Worm (Caenorhabditis elegans) whole organism, L1 larva: Measurements from ENCODE around the gene ZK1307.3.

Source experiments
- C16A3.4 ChIP-seq: fragments of 150-350 bp; optimal IDR thresholded peaks from 2 replicates; lab custom pipeline; 2014; ENCODE audit warnings: missing biosample characterization, missing genetic modification characterization
- F16B12.6 ChIP-seq: fragments of 150-350 bp; optimal IDR thresholded peaks from 2 replicates; lab custom pipeline; 2014; ENCODE audit warnings: missing biosample characterization, missing genetic modification characterization
- aly-2 ChIP-seq: fragments of 150-350 bp; optimal IDR thresholded peaks from 2 replicates; lab custom pipeline; 2014; ENCODE audit warnings: missing biosample characterization, missing genetic modification characterization
- ama-1 ChIP-seq: fragments of 150-350 bp; optimal IDR thresholded peaks from 2 replicates; lab custom pipeline; 2014
- blmp-1 ChIP-seq: fragments of 150-350 bp; optimal IDR thresholded peaks from 2 replicates; lab custom pipeline; 2014; ENCODE audit warnings: missing biosample characterization, missing genetic modification characterization
- ceh-82 ChIP-seq, 3 experiments: fragments of 150-350 bp in 1 of 3; sonication (generic microtip) in 2 of 3; optimal IDR thresholded peaks; 2 replicates each; lab custom pipeline; 2014 to 2017; ENCODE audit warnings: missing biosample characterization in 3 of 3, missing genetic modification characterization in 3 of 3
- ceh-90 ChIP-seq: sonication (generic microtip); optimal IDR thresholded peaks from 2 replicates; lab custom pipeline; 2016; ENCODE audit warnings: missing genetic modification characterization, missing compliant biosample characterization
- dpl-1 ChIP-seq, 3 experiments: fragments of 150-350 bp in 2 of 3; sonication (generic microtip) in 1 of 3; optimal IDR thresholded peaks; 2 replicates each; lab custom pipeline; 2014 to 2017; ENCODE audit warnings: missing biosample characterization in 3 of 3, missing genetic modification characterization in 3 of 3, missing genetic modification reagents in 3 of 3
- efl-1 ChIP-seq, 4 experiments: fragments of 150-350 bp; optimal IDR thresholded peaks in 3 of 4; peaks in 1 of 4; 1 replicate in 1 of 4; 2 replicates in 3 of 4; lab custom pipeline; 2014; ENCODE audit warnings: missing biosample characterization in 2 of 4, missing genetic modification characterization in 2 of 4, missing genetic modification reagents in 2 of 4
- efl-3 ChIP-seq: fragments of 200-800 bp; sonication (Bioruptor generic); optimal IDR thresholded peaks from 2 replicates; lab custom pipeline; 2018; ENCODE audit warnings: mild to moderate bottlenecking, missing genetic modification characterization, missing compliant biosample characterization
- elt-3 ChIP-seq, 6 experiments: fragments of 150-350 bp in 1 of 6; sonication (generic microtip); optimal IDR thresholded peaks; 2 replicates each; lab custom pipeline; 2017 to 2018; ENCODE audit warnings: missing biosample characterization in 6 of 6, missing genetic modification characterization in 6 of 6, inconsistent platforms in 1 of 6
- fkh-8 ChIP-seq: sonication (generic microtip); optimal IDR thresholded peaks from 2 replicates; lab custom pipeline; 2016; ENCODE audit warnings: mild to moderate bottlenecking, missing genetic modification characterization, missing compliant biosample characterization
- fos-1 ChIP-seq: fragments of 150-350 bp; optimal IDR thresholded peaks from 2 replicates; lab custom pipeline; 2014; ENCODE audit warnings: missing biosample characterization, missing genetic modification characterization
- grh-1 ChIP-seq: fragments of 200-800 bp; sonication (Bioruptor generic); IDR thresholded peaks from 2 replicates; pipeline ENCODE4 v1.3.6; 2022; ENCODE audit warnings: missing genetic modification reagents, missing genetic modification characterization, missing compliant biosample characterization
- irx-1 ChIP-seq: sonication (generic microtip); optimal IDR thresholded peaks from 2 replicates; lab custom pipeline; 2016; ENCODE audit warnings: missing genetic modification characterization, missing compliant biosample characterization
- isw-1 ChIP-seq: fragments of 200-800 bp; sonication (Bioruptor generic); IDR thresholded peaks from 2 replicates; pipeline ENCODE4 v1.3.6; 2022; ENCODE audit warnings: missing genetic modification characterization, missing compliant biosample characterization
- jun-1 ChIP-seq: fragments of 150-350 bp; optimal IDR thresholded peaks from 2 replicates; lab custom pipeline; 2014; ENCODE audit warnings: missing biosample characterization, missing genetic modification reagents, missing genetic modification characterization
- lin-13 ChIP-seq: fragments of 150-350 bp; optimal IDR thresholded peaks from 2 replicates; lab custom pipeline; 2014; ENCODE audit warnings: missing biosample characterization, missing genetic modification reagents, missing genetic modification characterization
- lin-14 ChIP-seq: fragments of 200-800 bp; sonication (Bioruptor generic); optimal IDR thresholded peaks from 2 replicates; lab custom pipeline; 2018; ENCODE audit warnings: mild to moderate bottlenecking, missing genetic modification characterization, moderate library complexity, missing compliant biosample characterization
- lin-35 ChIP-seq, 2 experiments: fragments of 150-350 bp; optimal IDR thresholded peaks; 2 replicates each; lab custom pipeline; 2014; ENCODE audit warnings: missing biosample characterization in 2 of 2, missing genetic modification characterization in 2 of 2, missing genetic modification reagents in 2 of 2
- lin-39 ChIP-seq: fragments of 150-350 bp; optimal IDR thresholded peaks from 2 replicates; lab custom pipeline; 2014; ENCODE audit warnings: missing biosample characterization, missing genetic modification reagents, missing genetic modification characterization
- lir-3 ChIP-seq: sonication (generic microtip); optimal IDR thresholded peaks from 2 replicates; lab custom pipeline; 2016; ENCODE audit warnings: mild to moderate bottlenecking, missing genetic modification characterization, moderate library complexity, missing compliant biosample characterization; ENCODE audit not compliant: poor library complexity
- lsy-2 ChIP-seq, 2 experiments: fragments of 150-350 bp; optimal IDR thresholded peaks; 2 replicates each; lab custom pipeline; 2014; ENCODE audit warnings: missing biosample characterization in 2 of 2, missing genetic modification characterization in 2 of 2
- mdl-1 ChIP-seq, 2 experiments: fragments of 150-350 bp; optimal IDR thresholded peaks; 2 replicates each; lab custom pipeline; 2014 to 2017; ENCODE audit warnings: missing biosample characterization in 2 of 2, missing genetic modification characterization in 2 of 2, inconsistent platforms in 1 of 2
- mep-1 ChIP-seq: fragments of 150-350 bp; optimal IDR thresholded peaks from 2 replicates; lab custom pipeline; 2014; ENCODE audit warnings: missing biosample characterization, missing genetic modification characterization
- nhr-11 ChIP-seq: fragments of 150-350 bp; optimal IDR thresholded peaks from 2 replicates; lab custom pipeline; 2014; ENCODE audit warnings: missing biosample characterization, missing genetic modification characterization
- nhr-19 ChIP-seq: fragments of 200-800 bp; sonication (Bioruptor generic); conservative IDR thresholded peaks from 2 replicates; pipeline ENCODE4 v1.3.6; 2022; ENCODE audit warnings: missing genetic modification characterization, missing compliant biosample characterization
- nhr-20 ChIP-seq: sonication (generic microtip); optimal IDR thresholded peaks from 2 replicates; lab custom pipeline; 2016; ENCODE audit warnings: mild to moderate bottlenecking, missing genetic modification characterization, missing compliant biosample characterization
- nhr-237 ChIP-seq: fragments of 150-350 bp; optimal IDR thresholded peaks from 2 replicates; lab custom pipeline; 2014; ENCODE audit warnings: missing biosample characterization, missing genetic modification characterization
- nhr-47 ChIP-seq: sonication (generic microtip); optimal IDR thresholded peaks from 2 replicates; lab custom pipeline; 2016; ENCODE audit warnings: mild to moderate bottlenecking, missing genetic modification characterization, moderate library complexity, missing compliant biosample characterization
- nhr-71 ChIP-seq: sonication (generic microtip); optimal IDR thresholded peaks from 2 replicates; lab custom pipeline; 2016; ENCODE audit warnings: mild to moderate bottlenecking, missing genetic modification characterization, moderate library complexity, missing compliant biosample characterization
- nhr-76 ChIP-seq: sonication (generic microtip); optimal IDR thresholded peaks from 2 replicates; lab custom pipeline; 2017; ENCODE audit warnings: missing biosample characterization, missing genetic modification characterization
- nhr-77 ChIP-seq: fragments of 150-350 bp; optimal IDR thresholded peaks from 2 replicates; lab custom pipeline; 2014; ENCODE audit warnings: missing biosample characterization, missing genetic modification characterization
- nhr-85 ChIP-seq: sonication (generic microtip); peaks from one replicate; lab custom pipeline; 2016; ENCODE audit warnings: missing genetic modification characterization, inconsistent platforms, missing compliant biosample characterization
- nhr-90 ChIP-seq: sonication (generic microtip); optimal IDR thresholded peaks from 2 replicates; lab custom pipeline; 2016; ENCODE audit warnings: mild to moderate bottlenecking, missing genetic modification characterization, missing compliant biosample characterization; ENCODE audit not compliant: poor library complexity
- pag-3 ChIP-seq: sonication (generic microtip); optimal IDR thresholded peaks from 2 replicates; lab custom pipeline; 2017; ENCODE audit warnings: missing genetic modification characterization, mild to moderate bottlenecking, missing compliant biosample characterization, antibody characterized with exemption, borderline replicate concordance; ENCODE audit not compliant: insufficient read depth
- pax-3 ChIP-seq: fragments of 200-800 bp; sonication (Bioruptor generic); optimal IDR thresholded peaks from 2 replicates; lab custom pipeline; 2018; ENCODE audit warnings: mild to moderate bottlenecking, missing genetic modification characterization, moderate library complexity, missing compliant biosample characterization
- pqm-1 ChIP-seq: sonication (generic microtip); optimal IDR thresholded peaks from 3 replicates; lab custom pipeline; 2017; ENCODE audit warnings: missing biosample characterization, missing genetic modification characterization
- rnt-1 ChIP-seq: sonication (generic microtip); optimal IDR thresholded peaks from 2 replicates; lab custom pipeline; 2016; ENCODE audit warnings: mild to moderate bottlenecking, missing genetic modification characterization, moderate library complexity, missing compliant biosample characterization
- skn-1 ChIP-seq: fragments of 150-350 bp; optimal IDR thresholded peaks from 2 replicates; lab custom pipeline; 2014; ENCODE audit warnings: missing biosample characterization, missing genetic modification characterization
- snpc-4 ChIP-seq: fragments of 150-350 bp; optimal IDR thresholded peaks from 2 replicates; lab custom pipeline; 2014; ENCODE audit warnings: missing biosample characterization, missing genetic modification characterization
- snu-23 ChIP-seq: sonication (generic microtip); optimal IDR thresholded peaks from 2 replicates; lab custom pipeline; 2016; ENCODE audit warnings: missing genetic modification characterization, missing compliant biosample characterization
- sptf-1 ChIP-seq: fragments of 150-350 bp; optimal IDR thresholded peaks from 2 replicates; lab custom pipeline; 2014; ENCODE audit warnings: missing biosample characterization, missing genetic modification characterization
- swsn-7 ChIP-seq: sonication (generic microtip); optimal IDR thresholded peaks from 2 replicates; lab custom pipeline; 2016; ENCODE audit warnings: missing genetic modification characterization, missing compliant biosample characterization
- tbx-2 ChIP-seq: sonication (generic microtip); optimal IDR thresholded peaks from 2 replicates; lab custom pipeline; 2016; ENCODE audit warnings: missing genetic modification characterization, missing compliant biosample characterization
- tlp-1 ChIP-seq: fragments of 150-350 bp; optimal IDR thresholded peaks from 2 replicates; lab custom pipeline; 2014; ENCODE audit warnings: missing biosample characterization, missing genetic modification characterization
- unc-30 ChIP-seq: sonication (generic microtip); optimal IDR thresholded peaks from 2 replicates; lab custom pipeline; 2017; ENCODE audit warnings: missing biosample characterization, missing genetic modification characterization
- unc-86 ChIP-seq: sonication (generic microtip); optimal IDR thresholded peaks from 2 replicates; lab custom pipeline; 2016; ENCODE audit warnings: missing genetic modification characterization, missing compliant biosample characterization
- vab-15 ChIP-seq: sonication (generic microtip); optimal IDR thresholded peaks from 2 replicates; lab custom pipeline; 2017; ENCODE audit warnings: missing genotype, mild to moderate bottlenecking, missing genetic modification characterization, missing compliant biosample characterization
- xbp-1 ChIP-seq: sonication (generic microtip); optimal IDR thresholded peaks from 2 replicates; lab custom pipeline; 2016; ENCODE audit warnings: missing genetic modification characterization, missing compliant biosample characterization
- zag-1 ChIP-seq: fragments of 150-350 bp; optimal IDR thresholded peaks from 2 replicates; lab custom pipeline; 2014; ENCODE audit warnings: missing biosample characterization, missing genetic modification characterization
- zip-4 ChIP-seq: fragments of 200-800 bp; sonication (Bioruptor generic); optimal IDR thresholded peaks from 2 replicates; lab custom pipeline; 2018; ENCODE audit warnings: mild to moderate bottlenecking, missing genetic modification characterization, moderate library complexity, missing compliant biosample characterization
- ztf-4 ChIP-seq: fragments of 150-350 bp; optimal IDR thresholded peaks from 2 replicates; lab custom pipeline; 2014; ENCODE audit warnings: missing biosample characterization, missing genetic modification characterization

Gene ZK1307.3

DNA sequence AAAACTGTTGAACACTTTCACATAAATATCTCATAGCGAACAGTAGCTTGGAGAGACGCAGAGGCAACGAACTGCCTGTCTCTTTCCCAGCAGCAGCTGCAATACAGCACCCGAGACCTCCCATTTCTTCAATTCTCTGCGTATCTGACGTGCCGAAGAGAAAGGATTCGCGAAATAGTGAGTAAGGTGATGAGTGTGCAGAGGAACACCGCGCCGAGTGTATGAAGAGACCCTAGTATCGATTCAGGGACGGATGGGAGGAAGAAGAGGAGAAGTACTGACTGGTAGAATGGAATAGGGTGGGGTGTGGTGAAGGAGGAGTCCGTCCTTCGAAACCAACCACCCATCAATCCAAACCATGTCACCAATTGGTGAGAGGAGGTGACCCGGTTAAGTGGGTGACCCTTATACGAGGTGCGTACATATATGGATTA lies 6.7 kb downstream of the ZK1307.3 start:
- TF ChIP-seq lin-13 (peak; percentile 29), snu-23 (GFP tag; lab: Kevin White, UChicago) (peak; percentile 78), tbx-2 (tag; lab: Kevin White, UChicago) (peak; percentile 63), pqm-1 (tag; lab: Kevin White, UChicago) (no peak), ceh-90 (tag; lab: Kevin White, UChicago) (no peak), blmp-1 (peak; percentile 95), nhr-85 (tag; lab: Kevin White, UChicago) (peak; percentile 90), nhr-20 (peak; percentile 94), pag-3 (tag; lab: Kevin White, UChicago) (peak; percentile 24), nhr-47 (tag; lab: Kevin White, UChicago) (peak; percentile 60), xbp-1 (tag; lab: Kevin White, UChicago) (peak; percentile 55), efl-3 (no peak), grh-1 (GFP tag; lab: Robert Waterston, UW) (no peak), dpl-1 (GFP tag; optimal IDR thresholded peaks at IDR 0.05; lab: Kevin White, UChicago) (peak; percentile 40 to 53 (median 50)), vab-15 (peak; percentile 65), unc-30 (no peak), nhr-71 (peak; percentile 83), C16A3.4 (peak; percentile 15), lir-3 (tag; lab: Kevin White, UChicago) (peak; percentile 40), mep-1 (peak; percentile 90), jun-1 (peak; percentile 64), zip-4 (GFP tag; lab: Kevin White, UChicago) (no peak), F16B12.6 (peak; percentile 19), nhr-90 (tag; lab: Kevin White, UChicago) (peak; percentile 50), nhr-11 (tag; lab: Kevin White, UChicago) (peak; percentile 56), snpc-4 (tag; lab: Kevin White, UChicago) (no peak), nhr-76 (tag; lab: Kevin White, UChicago) (no peak), lin-39 (tag; lab: Kevin White, UChicago) (no peak), unc-86 (peak; percentile 52), efl-1 (optimal IDR thresholded peaks at IDR 0.05; lab: Kevin White, UChicago) (peak; percentile 70 to 76), efl-1 (GFP tag; optimal IDR thresholded peaks at IDR 0.05 in 1 of 2; lab: Kevin White, UChicago) (peak; percentile 9 to 86), rnt-1 (tag; lab: Kevin White, UChicago) (peak; percentile 74), fos-1 (tag; lab: Kevin White, UChicago) (peak; percentile 53), nhr-237 (tag; lab: Kevin White, UChicago) (peak; percentile 49), lin-35 (GFP tag; optimal IDR thresholded peaks at IDR 0.05; lab: Kevin White, UChicago) (peak; percentile 52 to 68), fkh-8 (peak; percentile 23), skn-1 (peak; percentile 56), nhr-77 (tag; lab: Kevin White, UChicago) (peak; percentile 59), tlp-1 (no peak), pax-3 (tag; lab: Kevin White, UChicago) (peak; percentile 34), irx-1 (tag; lab: Kevin White, UChicago) (peak; percentile 41), ceh-82 (tag; optimal IDR thresholded peaks at IDR 0.05; lab: Kevin White, UChicago) (peak; percentile 37 to 74 (median 44)), lin-14 (GFP tag; lab: Kevin White, UChicago) (peak; percentile 97), sptf-1 (tag; lab: Kevin White, UChicago) (no peak), isw-1 (GFP tag; lab: Robert Waterston, UW) (peak; percentile 6; the same call in 1 of the 2 replicates), mdl-1 (tag; optimal IDR thresholded peaks at IDR 0.05; lab: Kevin White, UChicago) (peak in 1 of 2 experiments; percentile 75), ztf-4 (tag; lab: Kevin White, UChicago) (peak; percentile 68), zag-1 (tag; lab: Kevin White, UChicago) (no peak), lsy-2 (tag; optimal IDR thresholded peaks at IDR 0.05; lab: Kevin White, UChicago) (peak; percentile 70 to 82), ama-1 (peak; percentile 82), elt-3 (tag; optimal IDR thresholded peaks at IDR 0.05; lab: Kevin White, UChicago) (peak in 2 of 6 experiments; percentile 33 to 59), nhr-19 (peak; percentile 60), aly-2 (tag; lab: Kevin White, UChicago) (no peak), swsn-7 (tag; lab: Kevin White, UChicago) (peak; percentile 70)
